Worm (Caenorhabditis elegans): ENCODE data around the gene duo-1.
A peak's percentile ranks its signal among the peaks of the same experiment; 100 is the strongest.

The duo-1 gene

ce11 chrV:11531831-11532534, 22.4 kb upstream of the duo-1 start:
- TF ChIP-seq ztf-6 (GFP tag; IDR thresholded peaks at IDR 0.05) (peak; percentile 64; the same call in 1 of the 2 replicates), ceh-100 (GFP tag; IDR thresholded peaks at IDR 0.05) (no peak), hsf-1 (GFP tag; IDR thresholded peaks at IDR 0.05) (no peak), zim-3 (tag; optimal IDR thresholded peaks at IDR 0.05) (peak; percentile 16), lin-35 (GFP tag; optimal IDR thresholded peaks at IDR 0.05) (peak in 1 of 3 experiments; percentile 1), Y56A3A.18 (GFP tag; IDR thresholded peaks at IDR 0.05) (0 out of 2 replicates have a peak, but pooled peaks have one; percentile 39), rpc-1 (optimal IDR thresholded peaks at IDR 0.05) (no peak), rpc-1 (tag; optimal IDR thresholded peaks at IDR 0.05) (no peak), Y67H2A.10 (GFP tag; conservative IDR thresholded peaks at IDR 0.05) (0 out of 2 replicates have a peak, but pooled peaks have one; percentile 38), ceh-58 (GFP tag; IDR thresholded peaks at IDR 0.05) (no peak), madf-10 (tag; optimal IDR thresholded peaks at IDR 0.05) (peak; percentile 55), nfya-2 (GFP tag; IDR thresholded peaks at IDR 0.05) (no peak), F33H1.4 (GFP tag; IDR thresholded peaks at IDR 0.05) (no peak), ekl-4 (GFP tag; IDR thresholded peaks at IDR 0.05) (no peak; the same call in 1 of the 2 replicates), Y53F4B.3 (GFP tag; IDR thresholded peaks at IDR 0.05) (no peak), Y53G8AR.9 (GFP tag; conservative IDR thresholded peaks at IDR 0.05) (0 out of 2 replicates have a peak, but pooled peaks have one; percentile 10), dpff-1 (tag; optimal IDR thresholded peaks at IDR 0.05) (no peak), Y95B8A.8 (GFP tag; IDR thresholded peaks at IDR 0.05) (no peak), repo-1 (tag; optimal IDR thresholded peaks at IDR 0.05) (peak; percentile 59), madf-6 (GFP tag; IDR thresholded peaks at IDR 0.05) (no peak), akir-1 (GFP tag; optimal IDR thresholded peaks at IDR 0.05) (no peak), F22D6.2 (tag; optimal IDR thresholded peaks at IDR 0.05) (peak; percentile 85), mes-4 (tag; optimal IDR thresholded peaks at IDR 0.05) (no peak), egrh-3 (GFP tag; IDR thresholded peaks at IDR 0.05) (no peak; the same call in 1 of the 2 replicates), let-526 (GFP tag; IDR thresholded peaks at IDR 0.05) (peak; percentile 26; the same call in 1 of the 2 replicates), F57A8.1 (GFP tag; optimal IDR thresholded peaks at IDR 0.05) (no peak), athp-1 (tag; optimal IDR thresholded peaks at IDR 0.05) (no peak), nfya-1 (tag; optimal IDR thresholded peaks at IDR 0.05; ENCODE audit: borderline replicate concordance, insufficient read depth) (no peak), ceh-27 (GFP tag; optimal IDR thresholded peaks at IDR 0.05) (peak; percentile 32), madf-3 (GFP tag; IDR thresholded peaks at IDR 0.05) (0 out of 2 replicates have a peak, but pooled peaks have one; percentile 23), let-607 (tag; optimal IDR thresholded peaks at IDR 0.05) (peak in 1 of 2 experiments; percentile 64), dpl-1 (GFP tag; optimal IDR thresholded peaks at IDR 0.05) (no peak), B0261.1 (tag; optimal IDR thresholded peaks at IDR 0.05) (no peak), rcor-1 (GFP tag; IDR thresholded peaks at IDR 0.05) (no peak), F39B2.1 (GFP tag; IDR thresholded peaks at IDR 0.05) (no peak), lin-54 (GFP tag; optimal IDR thresholded peaks at IDR 0.05) (peak; percentile 8), ztf-28 (GFP tag; IDR thresholded peaks at IDR 0.05) (no peak), egl-18 (GFP tag; IDR thresholded peaks at IDR 0.05) (no peak), Y79H2A.3 (GFP tag; conservative IDR thresholded peaks at IDR 0.05) (no peak), D2030.7 (GFP tag; IDR thresholded peaks at IDR 0.05) (no peak), F37B4.10 (GFP tag; IDR thresholded peaks at IDR 0.05) (no peak), snpc-4 (GFP tag; optimal IDR thresholded peaks at IDR 0.05) (no peak), snpc-4 (tag; optimal IDR thresholded peaks at IDR 0.05) (peak in 3 of 4 experiments; percentile 10 to 58 (median 54)), C06A6.2 (GFP tag; conservative IDR thresholded peaks at IDR 0.05) (0 out of 2 replicates have a peak, but pooled peaks have one; percentile 52), tlf-1 (GFP tag; optimal IDR thresholded peaks at IDR 0.05) (peak; percentile 42), attf-5 (GFP tag; optimal IDR thresholded peaks at IDR 0.05) (peak; percentile 79), ztf-26 (tag; optimal IDR thresholded peaks at IDR 0.05) (peak; percentile 70), hlh-12 (tag; optimal IDR thresholded peaks at IDR 0.05) (no peak)
